Fruit fly (Drosophila melanogaster): ENCODE data around the gene Tsp3A.
A peak's percentile ranks its signal among the peaks of the same experiment; 100 is the strongest.

Tsp3A gene

DNA sequence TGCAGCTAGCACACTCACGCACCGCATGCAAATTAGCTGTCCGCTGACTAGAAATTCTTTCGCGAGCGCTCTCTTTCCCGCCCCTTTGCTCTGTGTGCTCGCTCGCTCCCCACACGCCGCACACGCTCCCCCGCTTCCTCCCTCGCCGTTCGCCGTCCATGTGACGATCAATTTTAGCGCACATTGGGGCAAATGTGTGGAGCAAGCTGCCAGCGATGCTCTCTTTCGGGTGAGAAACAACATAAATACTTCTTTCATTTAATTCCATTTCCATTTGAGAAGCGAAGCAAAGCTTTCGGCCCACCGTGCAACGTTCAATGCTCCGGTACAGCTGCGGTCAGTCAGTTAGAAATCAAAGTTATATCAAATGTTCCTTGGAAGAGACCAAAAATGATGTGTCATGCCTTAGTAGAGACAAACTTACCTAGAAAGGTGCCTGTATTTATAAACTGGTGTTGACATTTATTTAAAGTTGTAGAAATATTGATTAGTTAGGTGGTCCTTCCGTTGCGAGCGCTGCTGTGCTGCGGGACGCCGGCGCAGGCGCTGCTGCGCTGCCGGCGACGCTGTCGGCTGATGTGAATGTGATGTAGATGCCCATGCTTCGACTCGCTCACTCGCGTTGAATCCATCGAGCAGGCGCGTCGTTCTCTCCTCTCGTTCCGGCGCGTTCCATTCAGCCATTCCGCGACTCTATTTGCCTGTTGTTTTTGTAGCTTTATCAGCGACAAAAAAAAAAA, 26.7 kb upstream of the Tsp3A start:
- TF ChIP-seq Sry-β (GFP tag; optimal IDR thresholded peaks at IDR 0.05) (peak; percentile 61), knrl (GFP tag; IDR thresholded peaks at IDR 0.05; ENCODE audit: partially characterized antibody) (peak; percentile 45; the same call in 2 of the 3 replicates), ERR (GFP tag; optimal IDR thresholded peaks at IDR 0.05) (peak; percentile 95), CG12659 (GFP tag; optimal IDR thresholded peaks at IDR 0.05) (peak; percentile 99), dan (GFP tag; IDR thresholded peaks at IDR 0.05) (peak; percentile 74), ind (GFP tag; optimal IDR thresholded peaks at IDR 0.05) (peak; percentile 96), CG15479 (GFP tag; optimal IDR thresholded peaks at IDR 0.05) (no peak), CG6683 (GFP tag; optimal IDR thresholded peaks at IDR 0.05) (peak; percentile 93), hkb (optimal IDR thresholded peaks at IDR 0.05) (no peak), hkb (GFP tag; IDR thresholded peaks at IDR 0.05) (peak; percentile 98), CG7786 (GFP tag; optimal IDR thresholded peaks at IDR 0.05) (peak; percentile 97), gcm (GFP tag; optimal IDR thresholded peaks at IDR 0.05) (peak; percentile 97), Lhr (GFP tag; optimal IDR thresholded peaks at IDR 0.05) (peak; percentile 87), Trl (optimal IDR thresholded peaks at IDR 0.05) (peak; percentile 54 to 82), Trl (GFP tag; optimal IDR thresholded peaks at IDR 0.05) (peak; percentile 95), ken (GFP tag; IDR thresholded peaks at IDR 0.05) (peak; percentile 95), pho (GFP tag; optimal IDR thresholded peaks at IDR 0.05) (peak; percentile 96), CG8359 (GFP tag; optimal IDR thresholded peaks at IDR 0.05; ENCODE audit: borderline replicate concordance) (peak; percentile 89), CG9437 (GFP tag; optimal IDR thresholded peaks at IDR 0.05) (peak; percentile 92), Opbp (GFP tag; IDR thresholded peaks at IDR 0.05; ENCODE audit: partially characterized antibody) (peak; percentile 44; the same call in 1 of the 3 replicates), twi (tag; optimal IDR thresholded peaks at IDR 0.05) (peak; percentile 89), CG8924 (tag; optimal IDR thresholded peaks at IDR 0.05) (peak; percentile 98), MESR4 (GFP tag; optimal IDR thresholded peaks at IDR 0.05) (peak; percentile 75), exex (tag; optimal IDR thresholded peaks at IDR 0.05) (peak; percentile 84), vfl (GFP tag; optimal IDR thresholded peaks at IDR 0.05) (peak; percentile 93), gem (tag; optimal IDR thresholded peaks at IDR 0.05) (peak; percentile 98), shn (GFP tag; optimal IDR thresholded peaks at IDR 0.05) (peak; percentile 97), tup (GFP tag; optimal IDR thresholded peaks at IDR 0.05) (peak; percentile 92), CG13287 (GFP tag; IDR thresholded peaks at IDR 0.05; ENCODE audit: partially characterized antibody) (peak; percentile 39), CG14965 (GFP tag; optimal IDR thresholded peaks at IDR 0.05; ENCODE audit: borderline replicate concordance) (peak; percentile 78), Hr3 (GFP tag; optimal IDR thresholded peaks at IDR 0.05) (peak; percentile 96), pnt (GFP tag; optimal IDR thresholded peaks at IDR 0.05) (peak; percentile 94), Ssrp (tag; optimal IDR thresholded peaks at IDR 0.05) (peak; percentile 95), CG4820 (GFP tag; optimal IDR thresholded peaks at IDR 0.05) (peak; percentile 93), CG9215 (GFP tag; IDR thresholded peaks at IDR 0.05) (peak; percentile 93), jigr1 (GFP tag; IDR thresholded peaks at IDR 0.05) (peak; percentile 90), Dfd (GFP tag; optimal IDR thresholded peaks at IDR 0.05) (no peak), CG9932 (GFP tag; IDR thresholded peaks at IDR 0.05) (peak; percentile 96), wek (GFP tag; optimal IDR thresholded peaks at IDR 0.05) (peak; percentile 91), amos (GFP tag; IDR thresholded peaks at IDR 0.05; ENCODE audit: partially characterized antibody) (peak; percentile 34; the same call in 1 of the 2 replicates), Stat92E (GFP tag; optimal IDR thresholded peaks at IDR 0.05) (peak in 1 of 3 experiments; percentile 93), sd (tag; optimal IDR thresholded peaks at IDR 0.05) (peak; percentile 90), sisA (GFP tag; IDR thresholded peaks at IDR 0.05) (peak; percentile 96), gsb-n (tag; optimal IDR thresholded peaks at IDR 0.05) (peak; percentile 96), CG9876 (GFP tag; optimal IDR thresholded peaks at IDR 0.05) (peak; percentile 90), Antp (GFP tag; optimal IDR thresholded peaks at IDR 0.05) (peak; percentile 96), Atf-2 (GFP tag; optimal IDR thresholded peaks at IDR 0.05) (peak; percentile 96), CG17328 (GFP tag; IDR thresholded peaks at IDR 0.05) (peak; percentile 97)
